Fruit fly (Drosophila melanogaster) whole organism, embryonic: ENCODE measurements around the gene hiro.

Source experiments
- Atf-2 ChIP-seq: fragments of 200-800 bp; sonication (Bioruptor generic); optimal IDR thresholded peaks from 2 replicates; lab custom pipeline; 2016; ENCODE audit warnings: missing biosample characterization, missing genetic modification characterization
- BEAF-32 ChIP-seq: fragments of 200-800 bp; sonication (Bioruptor generic); optimal IDR thresholded peaks from 3 replicates; lab custom pipeline; 2017; ENCODE audit warnings: missing biosample characterization, missing genetic modification characterization, mild to moderate bottlenecking, moderate library complexity, missing genetic modification reagents
- CG11093 ChIP-seq: fragments of 200-800 bp; sonication (Bioruptor generic); IDR thresholded peaks from 3 replicates; pipeline ENCODE4 v1.3.6; 2022; ENCODE audit warnings: missing biosample characterization, missing genetic modification characterization
- CG11696 ChIP-seq: fragments of 200-800 bp; sonication (Bioruptor generic); IDR thresholded peaks from 2 replicates; pipeline ENCODE4 v1.3.6; 2022; ENCODE audit warnings: missing biosample characterization, missing genetic modification characterization
- CG11723 ChIP-seq: fragments of 200-800 bp; sonication (Bioruptor generic); optimal IDR thresholded peaks from 2 replicates; lab custom pipeline; 2017; ENCODE audit warnings: missing biosample characterization, mild to moderate bottlenecking, missing genetic modification characterization
- CG14441 ChIP-seq: fragments of 200-800 bp; sonication (Bioruptor generic); IDR thresholded peaks from 2 replicates; pipeline ENCODE4 v1.3.6; 2022; ENCODE audit warnings: missing biosample characterization, missing genetic modification characterization
- CG16863 ChIP-seq: fragments of 200-800 bp; sonication (Bioruptor generic); optimal IDR thresholded peaks from 3 replicates; lab custom pipeline; 2016; ENCODE audit warnings: missing biosample characterization, missing genetic modification characterization
- CG17186 ChIP-seq: fragments of 200-800 bp; sonication (Bioruptor generic); optimal IDR thresholded peaks from 3 replicates; lab custom pipeline; 2017; ENCODE audit warnings: missing biosample characterization, missing genetic modification reagents, missing genetic modification characterization
- CG2678 ChIP-seq: fragments of 200-800 bp; sonication (Bioruptor generic); optimal IDR thresholded peaks from 3 replicates; lab custom pipeline; 2019; ENCODE audit warnings: missing biosample characterization, mild to moderate bottlenecking, missing genetic modification characterization, moderate library complexity
- CG2875 ChIP-seq: fragments of 200-800 bp; sonication (Bioruptor generic); optimal IDR thresholded peaks from 2 replicates; lab custom pipeline; 2017; ENCODE audit warnings: missing biosample characterization, mild to moderate bottlenecking, missing genetic modification characterization, missing genetic modification reagents
- CG30020 ChIP-seq: fragments of 200-800 bp; optimal IDR thresholded peaks from 2 replicates; lab custom pipeline; 2019; ENCODE audit warnings: missing biosample characterization, mild to moderate bottlenecking, missing genetic modification characterization, moderate library complexity
- CG4617 ChIP-seq: fragments of 200-800 bp; sonication (Bioruptor generic); optimal IDR thresholded peaks from 3 replicates; lab custom pipeline; 2016; ENCODE audit warnings: missing biosample characterization, missing genetic modification characterization, borderline replicate concordance
- CG5953 ChIP-seq: fragments of 200-800 bp; sonication (Bioruptor generic); IDR thresholded peaks from 2 replicates; pipeline ENCODE4 v1.3.6; 2022; ENCODE audit warnings: missing biosample characterization, missing genetic modification characterization
- CG6254 ChIP-seq: fragments of 200-800 bp; sonication (Bioruptor generic); optimal IDR thresholded peaks from 3 replicates; lab custom pipeline; 2017; ENCODE audit warnings: mild to moderate bottlenecking, missing biosample characterization, missing genetic modification reagents, missing genetic modification characterization
- CG6654 ChIP-seq: fragments of 200-800 bp; sonication (Bioruptor generic); optimal IDR thresholded peaks from 2 replicates; lab custom pipeline; 2017; ENCODE audit warnings: missing biosample characterization, mild to moderate bottlenecking, missing genetic modification characterization
- CG6683 ChIP-seq: fragments of 200-800 bp; sonication (Bioruptor generic); optimal IDR thresholded peaks from 2 replicates; lab custom pipeline; 2017; ENCODE audit warnings: missing biosample characterization, mild to moderate bottlenecking, missing genetic modification characterization, missing genetic modification reagents
- CG7556 ChIP-seq: fragments of 200-800 bp; sonication (Bioruptor generic); optimal IDR thresholded peaks from 2 replicates; lab custom pipeline; 2017; ENCODE audit warnings: missing biosample characterization, mild to moderate bottlenecking, missing genetic modification characterization
- CG7786 ChIP-seq: fragments of 200-800 bp; sonication (Bioruptor generic); optimal IDR thresholded peaks from 2 replicates; lab custom pipeline; 2016; ENCODE audit warnings: missing biosample characterization, missing genetic modification characterization
- CG9215 ChIP-seq: fragments of 200-800 bp; sonication (Bioruptor generic); IDR thresholded peaks from 2 replicates; pipeline ENCODE4 v1.3.6; 2022; ENCODE audit warnings: missing biosample characterization, missing genetic modification characterization
- CG9609 ChIP-seq: fragments of 200-800 bp; sonication (Bioruptor generic); optimal IDR thresholded peaks from 3 replicates; lab custom pipeline; 2016; ENCODE audit warnings: missing biosample characterization, missing genetic modification characterization
- CG9727 ChIP-seq: fragments of 200-800 bp; sonication (Bioruptor generic); optimal IDR thresholded peaks from 3 replicates; lab custom pipeline; 2017; ENCODE audit warnings: missing biosample characterization, mild to moderate bottlenecking, missing genetic modification characterization
- Camta ChIP-seq: fragments of 200-800 bp; sonication (Bioruptor generic); optimal IDR thresholded peaks from 2 replicates; lab custom pipeline; 2016; ENCODE audit warnings: missing biosample characterization, missing genetic modification characterization
- D19B ChIP-seq: fragments of 200-800 bp; sonication (Bioruptor generic); optimal IDR thresholded peaks from 2 replicates; lab custom pipeline; 2017; ENCODE audit warnings: missing biosample characterization, mild to moderate bottlenecking, missing genetic modification characterization
- Doc3 ChIP-seq: fragments of 200-800 bp; sonication (Bioruptor generic); IDR thresholded peaks from 3 replicates; pipeline ENCODE4 v1.3.6; 2022; ENCODE audit warnings: missing biosample characterization, missing genetic modification characterization; ENCODE audit not compliant: partially characterized antibody
- Dref ChIP-seq: fragments of 200-800 bp; sonication (Bioruptor generic); IDR thresholded peaks from 2 replicates; pipeline ENCODE4 v1.3.6; 2022; ENCODE audit warnings: missing biosample characterization, missing genetic modification characterization
- H2.0 ChIP-seq: fragments of 200-800 bp; sonication (Bioruptor generic); IDR thresholded peaks from 2 replicates; pipeline ENCODE4 v1.3.6; 2022; ENCODE audit warnings: missing biosample characterization, missing genetic modification characterization
- Hand ChIP-seq: fragments of 200-800 bp; sonication (Bioruptor generic); optimal IDR thresholded peaks from 2 replicates; lab custom pipeline; 2017; ENCODE audit warnings: mild to moderate bottlenecking, missing biosample characterization, missing genetic modification reagents, missing genetic modification characterization
- Hmx ChIP-seq: fragments of 200-800 bp; sonication (Bioruptor generic); optimal IDR thresholded peaks from 2 replicates; lab custom pipeline; 2016; ENCODE audit warnings: missing biosample characterization, missing genetic modification characterization
- Lim3 ChIP-seq: fragments of 200-800 bp; sonication (Bioruptor generic); IDR thresholded peaks from 2 replicates; pipeline ENCODE4 v1.3.6; 2022; ENCODE audit warnings: missing biosample characterization, missing genetic modification characterization
- MBD-R2 ChIP-seq: fragments of 200-800 bp; sonication (Bioruptor generic); IDR thresholded peaks from 2 replicates; pipeline ENCODE4 v1.3.6; 2022; ENCODE audit warnings: missing biosample characterization, missing genetic modification characterization
- Med ChIP-seq: fragments of 200-800 bp; sonication (Bioruptor generic); peaks from one replicate; lab custom pipeline; 2016; ENCODE audit warnings: missing biosample characterization, missing genetic modification characterization, mild to moderate bottlenecking, inconsistent platforms, moderate library complexity
- NC2α ChIP-seq: fragments of 200-800 bp; sonication (Bioruptor generic); optimal IDR thresholded peaks from 2 replicates; lab custom pipeline; 2016; ENCODE audit warnings: missing biosample characterization, missing genetic modification characterization
- NC2β ChIP-seq: fragments of 200-800 bp; sonication (Bioruptor generic); optimal IDR thresholded peaks from 2 replicates; lab custom pipeline; 2016; ENCODE audit warnings: missing biosample characterization, missing genetic modification characterization
- Opbp ChIP-seq: fragments of 200-800 bp; sonication (Bioruptor generic); IDR thresholded peaks from 3 replicates; pipeline ENCODE4 v1.3.6; 2022; ENCODE audit warnings: missing biosample characterization, missing genetic modification characterization; ENCODE audit not compliant: partially characterized antibody
- Stat92E ChIP-seq, 3 experiments: fragments of >200 bp in 2 of 3; fragments of 200-800 bp in 1 of 3; sonication (Bioruptor generic) in 1 of 3; optimal IDR thresholded peaks; 2 replicates each; lab custom pipeline; 2017 to 2019; ENCODE audit warnings: missing biosample characterization in 3 of 3, missing genetic modification characterization in 3 of 3, mild to moderate bottlenecking in 1 of 3, moderate library complexity in 1 of 3
- Usf ChIP-seq: fragments of 200-800 bp; sonication (Bioruptor generic); optimal IDR thresholded peaks from 2 replicates; lab custom pipeline; 2017; ENCODE audit warnings: missing genotype, missing biosample characterization, missing genetic modification characterization
- crp ChIP-seq, 2 experiments: fragments of 200-800 bp; sonication (Bioruptor generic); optimal IDR thresholded peaks; 2 replicates in 1 of 2; 3 replicates in 1 of 2; lab custom pipeline; 2017; ENCODE audit warnings: missing biosample characterization in 2 of 2, missing genetic modification characterization in 2 of 2, mild to moderate bottlenecking in 1 of 2, moderate library complexity in 1 of 2
- dmrt11E ChIP-seq: fragments of 200-800 bp; sonication (Bioruptor generic); optimal IDR thresholded peaks from 3 replicates; lab custom pipeline; 2018; ENCODE audit warnings: missing biosample characterization, mild to moderate bottlenecking, missing genetic modification characterization, moderate library complexity
- grau ChIP-seq: fragments of 200-800 bp; optimal IDR thresholded peaks from 3 replicates; lab custom pipeline; 2019; ENCODE audit warnings: missing biosample characterization, mild to moderate bottlenecking, missing genetic modification characterization, moderate library complexity
- lov ChIP-seq, 2 experiments: fragments of 200-800 bp in 1 of 2; fragments of >200 bp in 1 of 2; sonication (Bioruptor generic) in 1 of 2; IDR thresholded peaks in 1 of 2; optimal IDR thresholded peaks in 1 of 2; 2 replicates in 1 of 2; 3 replicates in 1 of 2; pipeline versions ENCODE4 v1.3.6 to Lab custom; 2017 to 2022; ENCODE audit warnings: missing biosample characterization in 1 of 2, missing genetic modification characterization in 1 of 2
- nmo ChIP-seq: fragments of 200-800 bp; sonication (Bioruptor generic); optimal IDR thresholded peaks from 2 replicates; lab custom pipeline; 2018; ENCODE audit warnings: missing biosample characterization, mild to moderate bottlenecking, missing genetic modification characterization, moderate library complexity
- p53 ChIP-seq: fragments of 200-800 bp; sonication (Bioruptor generic); optimal IDR thresholded peaks from 2 replicates; lab custom pipeline; 2016; ENCODE audit warnings: missing biosample characterization, missing genetic modification characterization
- pnt ChIP-seq: fragments of 200-800 bp; sonication (Bioruptor generic); optimal IDR thresholded peaks from 3 replicates; lab custom pipeline; 2016; ENCODE audit warnings: missing biosample characterization, missing genetic modification characterization
- tin ChIP-seq: fragments of 200-800 bp; sonication (Bioruptor generic); optimal IDR thresholded peaks from 3 replicates; lab custom pipeline; 2016; ENCODE audit warnings: missing biosample characterization, missing genetic modification characterization
- twi ChIP-seq: fragments of 200-800 bp; optimal IDR thresholded peaks from 2 replicates; lab custom pipeline; 2019; ENCODE audit warnings: missing biosample characterization, mild to moderate bottlenecking, missing genetic modification characterization, moderate library complexity
- unc-4 ChIP-seq: fragments of 200-800 bp; sonication (Bioruptor generic); IDR thresholded peaks from 2 replicates; pipeline ENCODE4 v1.3.6; 2022; ENCODE audit warnings: missing biosample characterization, missing genetic modification characterization; ENCODE audit not compliant: partially characterized antibody
- zfh2 ChIP-seq: fragments of 200-800 bp; sonication (Bioruptor generic); optimal IDR thresholded peaks from 2 replicates; lab custom pipeline; 2016; ENCODE audit warnings: missing biosample characterization, missing genetic modification characterization

Gene hiro

DNA sequence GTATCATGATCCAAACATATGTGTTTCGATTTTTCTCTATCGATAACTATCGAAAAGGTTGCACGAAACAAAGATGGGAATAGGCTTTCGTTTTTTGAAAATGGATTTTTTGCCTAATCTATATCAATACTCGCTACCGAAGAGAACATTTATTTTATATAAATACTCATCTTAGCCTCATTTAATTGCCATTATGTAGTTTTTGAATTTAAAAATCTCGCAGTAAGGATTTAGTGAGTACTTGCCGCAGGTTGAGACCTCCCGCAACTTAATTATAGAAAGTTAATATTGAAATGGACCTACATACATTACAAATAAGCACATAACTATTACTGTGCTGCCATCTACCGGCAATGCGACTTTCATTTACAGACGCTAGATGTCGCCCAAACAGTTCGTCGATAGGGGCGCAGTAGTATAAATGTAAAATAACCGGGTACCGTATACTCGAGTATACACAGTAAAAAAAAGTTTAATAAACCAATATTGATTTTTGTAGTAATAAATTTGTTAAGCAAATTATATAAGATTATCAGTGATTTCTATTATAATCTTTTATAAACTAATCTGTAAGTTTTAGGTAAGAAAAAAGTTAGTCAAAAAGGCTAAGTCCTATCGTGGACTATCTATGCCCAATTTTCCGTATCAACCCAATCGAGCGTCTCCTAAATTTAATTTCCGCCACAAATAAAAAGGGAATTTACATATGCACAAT is 24.2 kb upstream of the hiro start, which contains the start of gene CG13896 (continued):
- peak; percentile 52 for TF ChIP-seq CG30020 (tag; lab: Kevin White, UChicago)
- peak; percentile 80 for TF ChIP-seq nmo
- peak; percentile 73 for TF ChIP-seq CG2678
- peak; percentile 69 for TF ChIP-seq Usf (GFP tag; lab: Kevin White, UChicago)
- peak; percentile 57; the same call in 1 of the 3 replicates for TF ChIP-seq CG11093 (GFP tag; lab: Robert Waterston, UW)
- TF ChIP-seq Camta (GFP tag; lab: Kevin White, UChicago), result peak; percentile 89
- peak; percentile 85 for TF ChIP-seq CG7786 (GFP tag; lab: Kevin White, UChicago)
- peak; percentile 93 for TF ChIP-seq tin (GFP tag; lab: Kevin White, UChicago)
- TF ChIP-seq Stat92E (GFP tag; optimal IDR thresholded peaks at IDR 0.05; lab: Kevin White, UChicago), result peak in 1 of 3 experiments; percentile 86
- peak; percentile 34; the same call in 1 of the 2 replicates for TF ChIP-seq MBD-R2 (GFP tag; lab: Robert Waterston, UW)
- TF ChIP-seq Hand (GFP tag; lab: Kevin White, UChicago), result peak; percentile 34
- TF ChIP-seq Atf-2 (GFP tag; lab: Kevin White, UChicago), result peak; percentile 88
- peak; percentile 42 for TF ChIP-seq D19B
- peak; percentile 84 for TF ChIP-seq CG14441 (GFP tag; lab: Robert Waterston, UW)
- peak; percentile 71 for TF ChIP-seq CG17186
- TF ChIP-seq H2.0 (GFP tag; lab: Robert Waterston, UW), result peak; percentile 69
- peak; percentile 71 for TF ChIP-seq CG2875
- peak; percentile 19 to 74 for TF ChIP-seq crp (GFP tag; optimal IDR thresholded peaks at IDR 0.05; lab: Kevin White, UChicago)
- TF ChIP-seq CG9727 (GFP tag; lab: Kevin White, UChicago), result peak; percentile 87
- peak; percentile 78 for TF ChIP-seq BEAF-32
- peak; percentile 67 for TF ChIP-seq unc-4 (GFP tag; lab: Robert Waterston, UW)
- no peak for TF ChIP-seq CG11696 (GFP tag; lab: Robert Waterston, UW)
- peak; percentile 87 for TF ChIP-seq grau (tag; lab: Kevin White, UChicago)
- peak; percentile 87 for TF ChIP-seq CG9609
- peak; percentile 79 for TF ChIP-seq CG4617 (GFP tag; lab: Kevin White, UChicago)
- peak; percentile 85 for TF ChIP-seq CG7556 (GFP tag; lab: Kevin White, UChicago)
- TF ChIP-seq CG9215 (GFP tag; lab: Robert Waterston, UW), result peak; percentile 75
- peak; percentile 78; the same call in 2 of the 3 replicates for TF ChIP-seq Doc3 (GFP tag; lab: Robert Waterston, UW)
- TF ChIP-seq Hmx (GFP tag; lab: Kevin White, UChicago), result peak; percentile 50
- peak; percentile 61 for TF ChIP-seq CG6254
- TF ChIP-seq zfh2, result peak; percentile 76
- TF ChIP-seq CG16863, result peak; percentile 90
- TF ChIP-seq CG6654 (GFP tag; lab: Kevin White, UChicago), result peak; percentile 62
- TF ChIP-seq lov (optimal IDR thresholded peaks at IDR 0.05; lab: Kevin White, UChicago), result no peak
- peak; percentile 72; the same call in 1 of the 3 replicates for TF ChIP-seq lov (GFP tag; IDR thresholded peaks at IDR 0.05; lab: Robert Waterston, UW)
- peak; percentile 47 for TF ChIP-seq CG6683 (GFP tag; lab: Kevin White, UChicago)
- no peak for TF ChIP-seq Lim3 (GFP tag; lab: Robert Waterston, UW)
- peak; percentile 77 for TF ChIP-seq NC2α (GFP tag; lab: Kevin White, UChicago)
- peak; percentile 99 for TF ChIP-seq Med
- peak; percentile 54 for TF ChIP-seq twi
- peak; percentile 54 for TF ChIP-seq Dref (GFP tag; lab: Robert Waterston, UW)
- peak; percentile 54 for TF ChIP-seq CG11723
- TF ChIP-seq NC2β (GFP tag; lab: Kevin White, UChicago), result peak; percentile 91
- TF ChIP-seq dmrt11E (tag; lab: Kevin White, UChicago), result peak; percentile 72
- TF ChIP-seq Opbp (GFP tag; lab: Robert Waterston, UW), result peak; percentile 61
- peak; percentile 58; the same call in 1 of the 2 replicates for TF ChIP-seq CG5953 (GFP tag; lab: Robert Waterston, UW)
- TF ChIP-seq pnt (GFP tag; lab: Kevin White, UChicago), result peak; percentile 91
- peak; percentile 84 for TF ChIP-seq p53
